Fruit fly (Drosophila melanogaster) whole organism, prepupa: ENCODE results near the gene flw.

Source experiments
- Blimp-1 ChIP-seq: fragments of 200-800 bp; sonication (Bioruptor generic); optimal IDR thresholded peaks from 3 replicates; lab custom pipeline; 2017; ENCODE audit warnings: missing biosample characterization, missing genetic modification characterization, mild to moderate bottlenecking, moderate library complexity, missing genetic modification reagents
- CG10631 ChIP-seq: fragments of 200-800 bp; sonication (Bioruptor generic); optimal IDR thresholded peaks from 2 replicates; lab custom pipeline; 2016; ENCODE audit warnings: missing biosample characterization, missing genetic modification characterization
- CG11294 ChIP-seq: fragments of 200-800 bp; sonication (Bioruptor generic); IDR thresholded peaks from 2 replicates; pipeline ENCODE4 v1.3.6; 2022; ENCODE audit warnings: missing biosample characterization, missing genetic modification characterization
- CG11902 ChIP-seq: fragments of 200-800 bp; sonication (Bioruptor generic); optimal IDR thresholded peaks from 3 replicates; lab custom pipeline; 2016; ENCODE audit warnings: missing biosample characterization, missing genetic modification characterization
- CG15336 ChIP-seq: fragments of 200-800 bp; sonication (Bioruptor generic); IDR thresholded peaks from 2 replicates; pipeline ENCODE4 v1.3.6; 2022; ENCODE audit warnings: missing biosample characterization, missing genetic modification characterization
- CG1621 ChIP-seq: fragments of 200-800 bp; sonication (Bioruptor generic); optimal IDR thresholded peaks from 3 replicates; lab custom pipeline; 2018; ENCODE audit warnings: missing biosample characterization, mild to moderate bottlenecking, missing genetic modification characterization
- CG16779 ChIP-seq: fragments of 200-800 bp; sonication (Bioruptor generic); optimal IDR thresholded peaks from 3 replicates; lab custom pipeline; 2017; ENCODE audit warnings: missing biosample characterization, mild to moderate bottlenecking, missing genetic modification characterization
- CG3032 ChIP-seq: fragments of 200-800 bp; optimal IDR thresholded peaks from 2 replicates; lab custom pipeline; 2019; ENCODE audit warnings: missing biosample characterization, mild to moderate bottlenecking, missing genetic modification characterization, moderate library complexity
- CG31627 ChIP-seq: fragments of 200-800 bp; sonication (Bioruptor generic); optimal IDR thresholded peaks from 3 replicates; lab custom pipeline; 2016; ENCODE audit warnings: missing biosample characterization, missing genetic modification characterization
- CG32006 ChIP-seq: fragments of 200-800 bp; sonication (Bioruptor generic); optimal IDR thresholded peaks from 3 replicates; lab custom pipeline; 2017; ENCODE audit warnings: missing biosample characterization, mild to moderate bottlenecking, missing genetic modification characterization
- CG34406 ChIP-seq: fragments of 200-800 bp; sonication (Bioruptor generic); optimal IDR thresholded peaks from 3 replicates; lab custom pipeline; 2016; ENCODE audit warnings: missing biosample characterization, missing genetic modification characterization
- CG3919 ChIP-seq: fragments of 200-800 bp; sonication (Bioruptor generic); optimal IDR thresholded peaks from 3 replicates; lab custom pipeline; 2016; ENCODE audit warnings: missing biosample characterization, missing genetic modification characterization
- CG4318 ChIP-seq: fragments of 200-800 bp; sonication (Bioruptor generic); optimal IDR thresholded peaks from 3 replicates; lab custom pipeline; 2017; ENCODE audit warnings: missing biosample characterization, mild to moderate bottlenecking, missing genetic modification characterization
- CG6792 ChIP-seq: fragments of 200-800 bp; sonication (Bioruptor generic); optimal IDR thresholded peaks from 3 replicates; lab custom pipeline; 2016; ENCODE audit warnings: missing biosample characterization, missing genetic modification characterization
- CG6808 ChIP-seq: fragments of 200-800 bp; sonication (Bioruptor generic); optimal IDR thresholded peaks from 3 replicates; lab custom pipeline; 2017; ENCODE audit warnings: missing biosample characterization, missing genetic modification characterization, mild to moderate bottlenecking, moderate library complexity, missing genetic modification reagents
- CG6854 ChIP-seq: fragments of 200-800 bp; sonication (Bioruptor generic); optimal IDR thresholded peaks from 2 replicates; lab custom pipeline; 2017; ENCODE audit warnings: missing biosample characterization, mild to moderate bottlenecking, missing genetic modification characterization
- CG7368 ChIP-seq: fragments of 200-800 bp; sonication (Bioruptor generic); optimal IDR thresholded peaks from 3 replicates; lab custom pipeline; 2016; ENCODE audit warnings: missing biosample characterization, missing genetic modification characterization
- CG8119 ChIP-seq: fragments of 200-800 bp; sonication (Bioruptor generic); IDR thresholded peaks from 3 replicates; pipeline ENCODE4 v1.3.6; 2022; ENCODE audit warnings: missing biosample characterization, missing genetic modification characterization
- CG8319 ChIP-seq: fragments of 200-800 bp; sonication (Bioruptor generic); optimal IDR thresholded peaks from 3 replicates; lab custom pipeline; 2016; ENCODE audit warnings: missing biosample characterization, missing genetic modification characterization
- CG8632 ChIP-seq: fragments of 200-800 bp; sonication (Bioruptor generic); optimal IDR thresholded peaks from 3 replicates; lab custom pipeline; 2016; ENCODE audit warnings: missing biosample characterization, missing genetic modification characterization
- CG9139 ChIP-seq: fragments of 200-800 bp; sonication (Bioruptor generic); optimal IDR thresholded peaks from 3 replicates; lab custom pipeline; 2017; ENCODE audit warnings: missing biosample characterization, mild to moderate bottlenecking, missing genetic modification characterization
- Eip75B ChIP-seq: fragments of 200-800 bp; sonication (Bioruptor generic); optimal IDR thresholded peaks from 3 replicates; lab custom pipeline; 2016; ENCODE audit warnings: missing biosample characterization, missing genetic modification characterization
- Eip78C ChIP-seq: fragments of 200-800 bp; sonication (Bioruptor generic); peaks from one replicate; lab custom pipeline; 2016; ENCODE audit warnings: missing biosample characterization, missing genetic modification characterization
- Eip93F ChIP-seq: fragments of 200-800 bp; sonication (Bioruptor generic); optimal IDR thresholded peaks from 2 replicates; lab custom pipeline; 2016; ENCODE audit warnings: missing biosample characterization, mild to moderate bottlenecking, missing genetic modification characterization
- Ets21C ChIP-seq: fragments of 200-800 bp; sonication (Bioruptor generic); optimal IDR thresholded peaks from 3 replicates; lab custom pipeline; 2016; ENCODE audit warnings: missing biosample characterization, missing genetic modification characterization
- Ets96B ChIP-seq: fragments of 200-800 bp; optimal IDR thresholded peaks from 2 replicates; lab custom pipeline; 2019; ENCODE audit warnings: missing biosample characterization, mild to moderate bottlenecking, missing genetic modification characterization, moderate library complexity
- Hr38 ChIP-seq: sonication (Bioruptor generic); optimal IDR thresholded peaks from 2 replicates; lab custom pipeline; 2016; ENCODE audit warnings: missing biosample characterization, missing genetic modification characterization
- Met ChIP-seq: fragments of 200-800 bp; sonication (Bioruptor generic); optimal IDR thresholded peaks from 3 replicates; lab custom pipeline; 2016; ENCODE audit warnings: missing biosample characterization, missing genetic modification characterization
- Sox102F ChIP-seq: fragments of 200-800 bp; sonication (Bioruptor generic); optimal IDR thresholded peaks from 2 replicates; lab custom pipeline; 2016; ENCODE audit warnings: missing biosample characterization, mild to moderate bottlenecking, missing genetic modification characterization
- dac ChIP-seq: fragments of 200-800 bp; sonication (Bioruptor generic); optimal IDR thresholded peaks from 2 replicates; lab custom pipeline; 2017; ENCODE audit warnings: missing biosample characterization, mild to moderate bottlenecking, missing genetic modification characterization
- dsx ChIP-seq: fragments of 200-800 bp; optimal IDR thresholded peaks from 3 replicates; lab custom pipeline; 2019; ENCODE audit warnings: missing biosample characterization, mild to moderate bottlenecking, missing genetic modification characterization, moderate library complexity; ENCODE audit not compliant: poor library complexity, severe bottlenecking
- eg ChIP-seq: fragments of 200-800 bp; sonication (Bioruptor generic); IDR thresholded peaks from 3 replicates; pipeline ENCODE4 v1.3.6; 2022; ENCODE audit warnings: missing biosample characterization, missing genetic modification characterization
- esn ChIP-seq: fragments of 200-800 bp; sonication (Bioruptor generic); optimal IDR thresholded peaks from 2 replicates; lab custom pipeline; 2016; ENCODE audit warnings: missing biosample characterization, mild to moderate bottlenecking, missing genetic modification characterization, moderate library complexity
- fd59A ChIP-seq: fragments of 200-800 bp; sonication (Bioruptor generic); optimal IDR thresholded peaks from 2 replicates; lab custom pipeline; 2017; ENCODE audit warnings: missing biosample characterization, mild to moderate bottlenecking, missing genetic modification characterization, missing genetic modification reagents
- fd85E ChIP-seq: fragments of 200-800 bp; sonication (Bioruptor generic); optimal IDR thresholded peaks from 3 replicates; lab custom pipeline; 2016; ENCODE audit warnings: missing biosample characterization, missing genetic modification characterization
- fkh ChIP-seq: fragments of 200-800 bp; sonication (Bioruptor generic); optimal IDR thresholded peaks from 3 replicates; lab custom pipeline; 2017; ENCODE audit warnings: missing biosample characterization, mild to moderate bottlenecking, missing genetic modification characterization, moderate library complexity
- net ChIP-seq: fragments of 200-800 bp; sonication (Bioruptor generic); optimal IDR thresholded peaks from 3 replicates; lab custom pipeline; 2016; ENCODE audit warnings: missing biosample characterization, missing genetic modification characterization
- pdm3 ChIP-seq: fragments of 200-800 bp; sonication (Bioruptor generic); optimal IDR thresholded peaks from 3 replicates; lab custom pipeline; 2016; ENCODE audit warnings: missing biosample characterization, missing genetic modification characterization
- salr ChIP-seq, 2 experiments: fragments of 200-800 bp; sonication (Bioruptor generic); optimal IDR thresholded peaks; 3 replicates each; lab custom pipeline; 2016 to 2018; ENCODE audit warnings: missing biosample characterization in 2 of 2, missing genetic modification characterization in 2 of 2, mild to moderate bottlenecking in 1 of 2
- ss ChIP-seq, 2 experiments: fragments of 200-800 bp; sonication (Bioruptor generic); optimal IDR thresholded peaks; 2 replicates in 1 of 2; 3 replicates in 1 of 2; lab custom pipeline; 2017 to 2018; ENCODE audit warnings: mild to moderate bottlenecking in 2 of 2, missing biosample characterization in 2 of 2, missing genetic modification characterization in 2 of 2, moderate library complexity in 1 of 2
- svp ChIP-seq: fragments of 200-800 bp; sonication (Bioruptor generic); peaks from one replicate; lab custom pipeline; 2016; ENCODE audit warnings: missing biosample characterization, missing genetic modification characterization
- topi ChIP-seq: fragments of 200-800 bp; sonication (Bioruptor generic); optimal IDR thresholded peaks from 3 replicates; lab custom pipeline; 2016; ENCODE audit warnings: missing biosample characterization, missing genetic modification characterization
- vri ChIP-seq: fragments of 200-800 bp; sonication (Bioruptor generic); optimal IDR thresholded peaks from 3 replicates; lab custom pipeline; 2016; ENCODE audit warnings: missing biosample characterization, mild to moderate bottlenecking, missing genetic modification characterization

The flw gene

DNA sequence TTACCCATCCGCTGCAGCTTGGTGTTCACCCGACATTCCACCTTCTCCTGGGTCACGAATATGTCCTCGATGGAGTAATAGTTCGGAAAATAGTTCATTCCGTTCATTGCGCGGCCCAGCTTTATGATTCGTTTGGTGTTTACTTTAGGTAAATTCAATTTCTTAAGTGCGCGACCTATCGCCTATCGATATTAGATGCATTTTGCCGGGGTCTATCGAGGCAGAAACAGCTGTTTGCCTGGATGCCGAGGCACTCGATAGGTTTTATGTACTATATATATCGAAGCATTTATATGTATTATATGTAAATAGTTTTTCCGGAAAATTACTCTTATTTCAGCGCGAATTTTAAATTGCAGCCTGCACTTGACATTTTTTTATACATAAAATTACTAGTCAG is 813 bp upstream of the flw start:
- TF ChIP-seq CG15336 (GFP tag; lab: Robert Waterston, UW) = no peak
- peak; percentile 11 for TF ChIP-seq CG1621 (tag; lab: Kevin White, UChicago)
- no peak for TF ChIP-seq CG6854
- TF ChIP-seq Eip78C (GFP tag; lab: Kevin White, UChicago) = peak; percentile 15
- TF ChIP-seq CG8632 (GFP tag; lab: Kevin White, UChicago) = no peak
- TF ChIP-seq fkh (GFP tag; lab: Kevin White, UChicago) = peak; percentile 75
- TF ChIP-seq net (GFP tag; lab: Kevin White, UChicago) = no peak
- TF ChIP-seq, all 60 proteins: peak for 3

DNA sequence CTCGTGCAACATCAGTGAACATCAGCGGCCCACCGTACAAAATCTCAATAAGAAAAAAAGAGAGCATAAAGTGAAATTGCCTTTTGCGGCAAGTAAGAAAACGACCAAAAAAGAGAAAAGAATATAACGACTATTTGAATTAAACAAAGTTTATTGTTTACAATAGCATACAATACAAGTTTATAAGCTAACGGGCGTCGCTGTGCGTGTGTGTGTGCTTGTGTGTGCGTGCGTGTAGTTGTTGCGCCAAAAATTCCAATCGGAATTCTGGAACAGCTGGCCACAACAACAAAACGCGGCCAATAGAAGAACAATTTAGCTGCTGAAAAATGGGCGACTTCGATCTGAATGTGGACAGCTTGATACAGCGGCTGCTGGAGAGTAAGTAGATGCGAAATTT is 423 bp downstream of the flw start:
- no peak for TF ChIP-seq Ets21C
- TF ChIP-seq Eip75B = no peak
- TF ChIP-seq CG16779 = no peak
- TF ChIP-seq CG6792 (GFP tag; lab: Kevin White, UChicago) = no peak
- TF ChIP-seq vri (GFP tag; lab: Kevin White, UChicago) = no peak
- TF ChIP-seq CG3919 (GFP tag; lab: Kevin White, UChicago) = no peak
- TF ChIP-seq CG9139 (GFP tag; lab: Kevin White, UChicago) = no peak
- no peak for TF ChIP-seq Met (GFP tag; lab: Kevin White, UChicago)
- no peak for TF ChIP-seq CG11902 (GFP tag; lab: Kevin White, UChicago)
- no peak for TF ChIP-seq fd85E
- TF ChIP-seq salr (GFP tag; optimal IDR thresholded peaks at IDR 0.05; lab: Kevin White, UChicago) = no peak

DNA sequence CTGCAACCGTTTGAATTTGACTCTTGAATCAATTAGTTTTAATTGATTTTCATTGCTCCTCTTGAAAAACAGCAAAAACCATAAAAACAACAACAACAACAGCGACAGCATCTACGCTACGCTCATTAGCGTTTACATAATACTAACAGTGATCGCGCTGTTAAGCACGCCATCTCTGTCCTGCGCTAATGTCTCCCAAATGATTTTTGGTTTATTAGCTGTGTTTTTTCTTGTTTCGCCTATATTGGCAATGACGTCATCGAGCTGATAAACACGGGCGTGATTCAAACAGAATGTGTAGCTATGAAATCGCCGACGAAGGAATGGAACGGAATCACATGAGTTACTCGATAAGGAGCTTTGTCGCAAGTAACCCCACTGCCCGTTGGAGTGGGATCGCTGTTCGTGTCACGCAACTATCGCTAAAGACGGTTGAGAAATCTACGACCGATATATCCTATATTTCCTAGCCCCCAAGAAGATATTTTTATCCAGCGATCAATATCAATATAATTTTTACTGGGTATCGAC is 1.1 kb downstream of the flw start:
- TF ChIP-seq CG32006 (no peak), CG4318 (no peak), CG34406 (GFP tag; lab: Kevin White, UChicago) (no peak), dac (no peak), vri (GFP tag; lab: Kevin White, UChicago) (peak; percentile 62), CG6792 (GFP tag; lab: Kevin White, UChicago) (no peak), CG8319 (GFP tag; lab: Kevin White, UChicago) (no peak), dsx (GFP tag; lab: Kevin White, UChicago) (no peak), CG11294 (GFP tag; lab: Robert Waterston, UW) (no peak), svp (peak; percentile 86)

DNA sequence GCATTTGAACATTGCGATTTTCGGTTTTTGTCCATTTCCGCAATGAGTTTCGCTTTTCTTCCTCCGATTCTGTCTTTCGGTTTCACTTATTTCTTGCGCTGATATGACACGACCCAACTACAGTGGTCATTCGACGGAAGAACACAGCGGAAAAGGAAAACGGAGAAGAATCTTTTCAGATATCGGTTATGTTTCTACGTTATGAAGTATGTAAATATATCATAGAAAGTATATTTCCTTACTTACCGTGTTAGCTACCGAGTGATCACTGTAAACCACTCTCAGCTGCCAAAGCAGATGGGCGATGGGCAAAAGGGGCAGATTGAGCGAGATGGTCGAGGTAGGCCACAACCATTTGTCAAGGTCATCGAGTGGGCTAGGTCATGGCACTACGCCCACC is 1.9 kb downstream of the flw start:
- TF ChIP-seq Eip93F (GFP tag; lab: Kevin White, UChicago) = no peak
- TF ChIP-seq Met (GFP tag; lab: Kevin White, UChicago) = peak; percentile 55
- no peak for TF ChIP-seq CG3032 (tag; lab: Kevin White, UChicago)
- TF ChIP-seq fd85E = no peak
- TF ChIP-seq dsx (GFP tag; lab: Kevin White, UChicago) = no peak
- TF ChIP-seq Hr38 = no peak
- TF ChIP-seq Sox102F (GFP tag; lab: Kevin White, UChicago) = peak; percentile 58
- no peak for TF ChIP-seq fkh (GFP tag; lab: Kevin White, UChicago)
- TF ChIP-seq salr (GFP tag; optimal IDR thresholded peaks at IDR 0.05; lab: Kevin White, UChicago) = no peak
- no peak for TF ChIP-seq ss (GFP tag; optimal IDR thresholded peaks at IDR 0.05; lab: Kevin White, UChicago)
- TF ChIP-seq CG16779 = no peak
- peak; percentile 47 for TF ChIP-seq Ets21C
- TF ChIP-seq CG15336 (GFP tag; lab: Robert Waterston, UW) = peak; percentile 51; the same call in 1 of the 2 replicates
- peak; percentile 39 for TF ChIP-seq esn (GFP tag; lab: Kevin White, UChicago)
- TF ChIP-seq Eip78C (GFP tag; lab: Kevin White, UChicago) = peak; percentile 74
- peak; percentile 36; the same call in 1 of the 3 replicates for TF ChIP-seq CG8119 (GFP tag; lab: Robert Waterston, UW)
- TF ChIP-seq pdm3 = peak; percentile 63
- peak; percentile 19 for TF ChIP-seq Ets96B (tag; lab: Kevin White, UChicago)
- peak; percentile 84 for TF ChIP-seq svp
- peak; percentile 61 for TF ChIP-seq CG31627 (GFP tag; lab: Kevin White, UChicago)
- TF ChIP-seq CG34406 (GFP tag; lab: Kevin White, UChicago) = peak; percentile 40
- TF ChIP-seq CG8632 (GFP tag; lab: Kevin White, UChicago) = no peak
- peak; percentile 62 for TF ChIP-seq topi
- TF ChIP-seq eg (GFP tag; lab: Robert Waterston, UW) = peak; percentile 67; the same call in 2 of the 3 replicates
- TF ChIP-seq CG8319 (GFP tag; lab: Kevin White, UChicago) = peak; percentile 43
- no peak for TF ChIP-seq fd59A (GFP tag; lab: Kevin White, UChicago)
- no peak for TF ChIP-seq Blimp-1 (GFP tag; lab: Kevin White, UChicago)
- no peak for TF ChIP-seq CG6854
- TF ChIP-seq vri (GFP tag; lab: Kevin White, UChicago) = peak; percentile 23
- TF ChIP-seq CG11902 (GFP tag; lab: Kevin White, UChicago) = peak; percentile 51
- no peak for TF ChIP-seq CG6808 (GFP tag; lab: Kevin White, UChicago)
- TF ChIP-seq CG4318 = no peak
- TF ChIP-seq CG7368 (GFP tag; lab: Kevin White, UChicago) = peak; percentile 23
- TF ChIP-seq CG10631 = peak; percentile 39
